Fruit fly (Drosophila melanogaster): ENCODE results near the gene mRpL1.
A peak's percentile ranks its signal among the peaks of the same experiment; 100 is the strongest.

Gene mRpL1

DNA sequence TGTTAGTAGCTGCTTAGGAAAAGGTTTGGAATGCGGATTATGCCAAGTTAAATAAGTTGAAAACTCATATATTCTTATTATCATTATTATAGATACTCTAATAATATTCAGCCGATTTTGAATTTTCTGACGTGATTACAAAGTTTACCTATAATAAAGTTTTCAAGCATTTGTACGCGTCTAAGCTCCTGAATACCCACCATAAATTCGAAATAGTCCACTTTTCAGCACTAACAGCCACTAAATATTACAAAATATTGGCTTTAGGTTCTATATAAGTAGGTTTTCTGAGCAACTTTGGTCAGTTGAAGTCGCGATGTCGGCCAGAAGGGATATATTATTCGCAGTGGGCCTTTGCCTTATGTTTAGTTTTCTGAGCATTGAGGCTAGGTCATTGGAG is 22.8 kb downstream of the mRpL1 start, which contains the start of gene CG7443:
TSS of gene CG7443 (plus strand) at position 301 of the 400 bp plus-strand sequence.
- TF ChIP-seq CG9948 (tag; optimal IDR thresholded peaks at IDR 0.05) (no peak), CG34367 (tag; optimal IDR thresholded peaks at IDR 0.05) (no peak), CG14655 (GFP tag; optimal IDR thresholded peaks at IDR 0.05) (no peak), Pif1A (GFP tag; optimal IDR thresholded peaks at IDR 0.05) (no peak), CG13204 (GFP tag; optimal IDR thresholded peaks at IDR 0.05) (no peak), Pif1B (GFP tag; optimal IDR thresholded peaks at IDR 0.05) (no peak), CG17806 (tag; optimal IDR thresholded peaks at IDR 0.05) (no peak), CG8301 (tag; optimal IDR thresholded peaks at IDR 0.05) (no peak), gl (tag; optimal IDR thresholded peaks at IDR 0.05) (no peak), rn (GFP tag; IDR thresholded peaks at IDR 0.05) (no peak), CG4496 (GFP tag; IDR thresholded peaks at IDR 0.05) (no peak), Snoo (tag; optimal IDR thresholded peaks at IDR 0.05) (no peak), CG12605 (GFP tag; IDR thresholded peaks at IDR 0.05) (no peak)

DNA sequence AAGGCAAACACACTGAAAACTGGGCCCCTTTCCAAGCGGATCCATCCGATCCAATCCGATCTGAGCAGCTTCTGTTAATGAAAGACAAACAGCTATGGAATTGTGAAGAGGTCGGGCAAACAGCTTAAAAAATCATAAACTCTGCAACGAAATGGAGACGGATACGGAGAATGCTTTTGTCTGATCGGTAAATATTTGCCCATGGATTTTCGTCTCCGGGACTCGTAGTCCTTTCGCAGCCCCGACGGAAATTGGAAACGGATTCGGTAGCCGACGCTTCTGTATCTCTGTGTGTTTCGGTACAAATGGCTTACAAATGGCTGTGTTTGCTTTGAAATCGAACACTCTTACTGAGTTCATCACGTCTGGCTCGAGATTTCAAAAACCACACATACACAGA is 25.6 kb downstream of the mRpL1 start:
- no peak for TF ChIP-seq rn (GFP tag; IDR thresholded peaks at IDR 0.05)
- no peak for TF ChIP-seq CG4496 (GFP tag; IDR thresholded peaks at IDR 0.05)
- TF ChIP-seq gl (tag; optimal IDR thresholded peaks at IDR 0.05), result no peak
- TF ChIP-seq Snoo (tag; optimal IDR thresholded peaks at IDR 0.05), result no peak
- TF ChIP-seq CG8301 (tag; optimal IDR thresholded peaks at IDR 0.05), result no peak
- no peak for TF ChIP-seq CG32121 (GFP tag; IDR thresholded peaks at IDR 0.05)
- TF ChIP-seq fd96Ca (GFP tag; IDR thresholded peaks at IDR 0.05), result no peak
- no peak for TF ChIP-seq CG8159 (tag; optimal IDR thresholded peaks at IDR 0.05)
- TF ChIP-seq CG14655 (GFP tag; optimal IDR thresholded peaks at IDR 0.05), result no peak
- no peak for TF ChIP-seq CG12605 (GFP tag; IDR thresholded peaks at IDR 0.05)

DNA sequence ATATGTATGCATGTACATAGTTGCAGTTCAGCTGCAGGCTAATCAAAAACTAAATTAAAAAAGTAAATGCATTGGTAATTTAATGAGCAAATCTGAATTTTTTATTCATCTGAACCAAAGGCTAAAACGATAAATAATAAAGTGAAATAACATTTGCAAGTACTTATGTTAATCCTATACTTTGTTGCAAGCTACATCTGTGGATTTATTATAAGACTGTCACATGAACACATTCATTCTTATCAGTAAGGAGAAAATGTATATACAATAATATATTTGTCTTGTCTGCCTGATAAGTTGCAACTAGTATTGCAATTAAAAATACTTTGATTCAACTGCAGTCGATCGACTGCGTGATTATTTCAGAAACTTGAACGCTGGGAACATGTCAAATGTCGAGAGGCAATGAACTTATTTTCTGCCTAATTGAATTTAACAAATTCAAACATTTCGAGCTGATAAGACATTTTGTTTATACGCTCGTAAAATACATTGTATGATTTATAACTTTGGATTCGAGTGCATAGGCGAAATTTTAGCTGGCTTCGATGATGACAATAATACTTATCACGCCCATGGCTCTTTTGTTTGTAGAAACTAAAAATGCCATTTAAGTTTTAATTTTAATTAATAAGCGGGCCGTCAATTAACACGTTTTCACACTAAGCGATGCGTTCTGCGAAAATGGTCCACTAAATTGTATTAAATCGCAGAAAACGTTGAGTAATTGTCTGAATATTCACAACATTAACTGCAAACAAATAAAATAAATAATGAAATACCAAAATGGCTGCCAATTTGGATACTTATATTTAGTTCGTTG is 26.9 kb downstream of the mRpL1 start:
- TF ChIP-seq CG15710 (tag; optimal IDR thresholded peaks at IDR 0.05), result no peak
- TF ChIP-seq fd96Ca (GFP tag; IDR thresholded peaks at IDR 0.05), result no peak
- no peak for TF ChIP-seq D1 (tag; optimal IDR thresholded peaks at IDR 0.05)
- no peak for TF ChIP-seq CG12605 (GFP tag; IDR thresholded peaks at IDR 0.05)
- TF ChIP-seq CG10348 (GFP tag; IDR thresholded peaks at IDR 0.05), result no peak
- no peak for TF ChIP-seq CG9948 (tag; optimal IDR thresholded peaks at IDR 0.05)
- no peak for TF ChIP-seq rn (GFP tag; IDR thresholded peaks at IDR 0.05)
- TF ChIP-seq CG4496 (GFP tag; IDR thresholded peaks at IDR 0.05), result no peak
- no peak for TF ChIP-seq Snoo (tag; optimal IDR thresholded peaks at IDR 0.05)
- no peak for TF ChIP-seq Pif1B (GFP tag; optimal IDR thresholded peaks at IDR 0.05)
- no peak for TF ChIP-seq CG8159 (tag; optimal IDR thresholded peaks at IDR 0.05)

DNA sequence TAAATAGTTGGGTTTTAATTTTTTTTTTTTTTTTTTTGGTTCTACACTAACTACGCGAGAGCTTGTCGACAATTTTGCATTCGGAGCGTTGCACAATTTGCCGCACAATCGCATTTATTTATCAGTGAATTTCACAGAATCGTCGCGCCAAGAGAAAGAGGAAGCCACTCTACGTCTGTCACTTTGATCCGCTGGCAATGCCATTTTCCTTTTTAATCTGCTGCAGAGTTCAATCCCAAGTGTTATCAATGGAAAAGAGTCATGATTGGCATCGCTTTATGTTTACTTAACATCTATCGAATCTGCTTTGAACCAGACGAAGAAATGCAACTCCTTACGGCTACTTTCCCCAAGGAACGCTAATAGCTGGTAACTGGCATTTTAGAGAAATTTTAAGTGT is 28.4 kb downstream of the mRpL1 start:
- no peak for TF ChIP-seq CG15710 (tag; optimal IDR thresholded peaks at IDR 0.05)
- TF ChIP-seq Pif1B (GFP tag; optimal IDR thresholded peaks at IDR 0.05), result no peak
- no peak for TF ChIP-seq CG17806 (tag; optimal IDR thresholded peaks at IDR 0.05)
- TF ChIP-seq EcR (GFP tag; optimal IDR thresholded peaks at IDR 0.05), result peak; percentile 16
- TF ChIP-seq CG10348 (GFP tag; IDR thresholded peaks at IDR 0.05), result no peak
- no peak for TF ChIP-seq CG32121 (GFP tag; IDR thresholded peaks at IDR 0.05)

DNA sequence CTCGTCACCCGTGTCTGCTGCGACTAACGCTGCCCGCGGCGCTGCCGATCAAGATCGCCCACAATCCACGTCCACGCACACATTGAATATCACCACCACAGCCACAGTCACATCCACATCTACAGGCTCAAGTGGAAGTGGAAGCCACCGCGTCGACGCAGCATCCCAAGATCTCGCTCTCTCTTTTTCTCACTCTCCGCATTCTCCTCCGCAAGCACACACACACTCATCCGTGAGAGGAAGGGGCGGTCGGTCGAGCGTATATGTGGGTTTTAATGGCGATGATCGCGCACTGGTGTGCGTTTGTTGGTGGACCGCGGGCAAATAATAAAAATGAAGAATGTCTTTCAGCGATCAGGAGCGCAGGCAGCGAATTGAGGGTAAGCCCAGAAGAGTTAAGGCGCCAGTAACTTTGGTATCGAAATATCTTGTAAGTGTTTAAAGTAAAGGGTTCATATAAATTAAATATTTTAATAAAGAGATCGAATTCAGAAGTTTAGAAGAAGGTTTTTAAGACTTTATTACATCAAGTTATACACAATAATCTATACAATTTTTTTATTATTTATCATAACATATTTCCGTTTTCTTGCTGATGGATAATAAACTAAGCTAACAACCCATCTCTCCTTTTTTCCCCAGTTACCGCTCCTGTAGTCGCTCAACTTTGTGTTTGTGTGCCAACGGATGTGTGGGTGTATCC is 32.7 kb downstream of the mRpL1 start, which contains the start of gene Poxm:
TSS of gene Poxm (minus strand) at position 25 of the 703 bp plus-strand sequence.
- TF ChIP-seq Ets98B (GFP tag; IDR thresholded peaks at IDR 0.05), result peak; percentile 86
- peak; percentile 99 for TF ChIP-seq CG14655 (GFP tag; optimal IDR thresholded peaks at IDR 0.05)
- TF ChIP-seq CG12605 (GFP tag; IDR thresholded peaks at IDR 0.05), result peak; percentile 74
- TF ChIP-seq CG4496 (GFP tag; IDR thresholded peaks at IDR 0.05), result peak; percentile 90
- peak; percentile 87 for TF ChIP-seq rn (GFP tag; IDR thresholded peaks at IDR 0.05)
- TF ChIP-seq D1 (tag; optimal IDR thresholded peaks at IDR 0.05), result peak; percentile 93
- peak; percentile 91 for TF ChIP-seq fd96Ca (GFP tag; IDR thresholded peaks at IDR 0.05)
- peak; percentile 96 for TF ChIP-seq CG8301 (tag; optimal IDR thresholded peaks at IDR 0.05)
- TF ChIP-seq CG8159 (tag; optimal IDR thresholded peaks at IDR 0.05), result peak; percentile 98
- TF ChIP-seq CG10348 (GFP tag; IDR thresholded peaks at IDR 0.05), result peak; percentile 90
- peak; percentile 91 for TF ChIP-seq Pif1B (GFP tag; optimal IDR thresholded peaks at IDR 0.05)
- no peak for TF ChIP-seq EcR (GFP tag; optimal IDR thresholded peaks at IDR 0.05)
- TF ChIP-seq Snoo (tag; optimal IDR thresholded peaks at IDR 0.05), result peak; percentile 95
- peak; percentile 76 for TF ChIP-seq gl (tag; optimal IDR thresholded peaks at IDR 0.05)
- peak; percentile 74 for TF ChIP-seq CG13204 (GFP tag; optimal IDR thresholded peaks at IDR 0.05)
- TF ChIP-seq CG9948 (tag; optimal IDR thresholded peaks at IDR 0.05), result peak; percentile 95
- TF ChIP-seq CG34367 (tag; optimal IDR thresholded peaks at IDR 0.05), result peak; percentile 90
- TF ChIP-seq Pif1A (GFP tag; optimal IDR thresholded peaks at IDR 0.05), result peak; percentile 89
- TF ChIP-seq CG15710 (tag; optimal IDR thresholded peaks at IDR 0.05), result peak; percentile 97
- peak; percentile 93 for TF ChIP-seq CG32121 (GFP tag; IDR thresholded peaks at IDR 0.05)
- peak; percentile 94 for TF ChIP-seq CG17806 (tag; optimal IDR thresholded peaks at IDR 0.05)

DNA sequence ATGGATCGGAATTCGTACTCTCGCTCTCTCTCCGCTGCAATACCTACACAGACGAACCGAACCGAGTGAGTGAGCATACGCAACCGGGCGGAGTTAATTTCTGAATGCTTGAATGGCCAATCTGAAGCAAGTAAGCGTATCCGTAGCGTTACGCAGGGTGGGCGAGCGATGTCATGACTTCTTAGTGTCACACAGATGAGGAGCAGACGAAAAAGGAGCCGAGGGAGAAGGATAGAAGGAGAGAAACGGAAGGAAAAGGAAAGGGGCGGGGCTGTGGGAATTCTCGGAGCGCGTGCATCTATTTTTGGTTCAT is 33.2 kb downstream of the mRpL1 start:
- TF ChIP-seq CG12605 (GFP tag; IDR thresholded peaks at IDR 0.05) (no peak), gl (tag; optimal IDR thresholded peaks at IDR 0.05) (no peak), CG10348 (GFP tag; IDR thresholded peaks at IDR 0.05) (no peak), Ets98B (GFP tag; IDR thresholded peaks at IDR 0.05) (no peak), rn (GFP tag; IDR thresholded peaks at IDR 0.05) (no peak), CG4496 (GFP tag; IDR thresholded peaks at IDR 0.05) (no peak), CG14655 (GFP tag; optimal IDR thresholded peaks at IDR 0.05) (no peak), CG8301 (tag; optimal IDR thresholded peaks at IDR 0.05) (no peak), CG32121 (GFP tag; IDR thresholded peaks at IDR 0.05) (no peak), Pif1A (GFP tag; optimal IDR thresholded peaks at IDR 0.05) (no peak), EcR (GFP tag; optimal IDR thresholded peaks at IDR 0.05) (no peak), Snoo (tag; optimal IDR thresholded peaks at IDR 0.05) (no peak), CG17806 (tag; optimal IDR thresholded peaks at IDR 0.05) (no peak)

Data from whole organism, pupa.